Fruit fly (Drosophila melanogaster): Measurements from ENCODE around the gene Cyp304a1.

Cyp304a1 gene

dm6 chr3R:12985828-12986530 is 22.4 kb downstream of the Cyp304a1 start, which contains the start of gene CG31342 (continued):
- peak; percentile 69 for TF ChIP-seq CG13424 (tag; optimal IDR thresholded peaks at IDR 0.05)
- peak; percentile 14; the same call in 1 of the 2 replicates for TF ChIP-seq sob (GFP tag; IDR thresholded peaks at IDR 0.05)
- no peak for TF ChIP-seq GATAe (GFP tag; conservative IDR thresholded peaks at IDR 0.05)
- TF ChIP-seq Side (GFP tag; optimal IDR thresholded peaks at IDR 0.05) = no peak
- TF ChIP-seq CG8765 (GFP tag; IDR thresholded peaks at IDR 0.05) = no peak
- peak; percentile 45 for TF ChIP-seq vnd (GFP tag; IDR thresholded peaks at IDR 0.05; ENCODE audit: partially characterized antibody)
- TF ChIP-seq CG14014 (GFP tag; IDR thresholded peaks at IDR 0.05) = peak; percentile 35; the same call in 1 of the 2 replicates
- no peak for TF ChIP-seq gcm (GFP tag; optimal IDR thresholded peaks at IDR 0.05)
- no peak for TF ChIP-seq Nf-YB (GFP tag; optimal IDR thresholded peaks at IDR 0.05)
- peak; percentile 36; the same call in 1 of the 2 replicates for TF ChIP-seq nerfin-2 (GFP tag; IDR thresholded peaks at IDR 0.05; ENCODE audit: partially characterized antibody)
- TF ChIP-seq btn (GFP tag; optimal IDR thresholded peaks at IDR 0.05) = no peak
- no peak for TF ChIP-seq CG14667 (GFP tag; IDR thresholded peaks at IDR 0.05)
- peak; percentile 96 for TF ChIP-seq MESR4 (GFP tag; optimal IDR thresholded peaks at IDR 0.05)
- TF ChIP-seq CG10462 (GFP tag; optimal IDR thresholded peaks at IDR 0.05) = no peak
- no peak for TF ChIP-seq CG4854 (GFP tag; optimal IDR thresholded peaks at IDR 0.05)
- peak; percentile 75 for TF ChIP-seq CG2116 (GFP tag; optimal IDR thresholded peaks at IDR 0.05)
- no peak for TF ChIP-seq CG42726 (GFP tag; IDR thresholded peaks at IDR 0.05; ENCODE audit: partially characterized antibody)
- no peak for TF ChIP-seq slp2 (GFP tag; optimal IDR thresholded peaks at IDR 0.05)
- peak in 1 of 2 experiments; percentile 23 for TF ChIP-seq chif (GFP tag; optimal IDR thresholded peaks at IDR 0.05)
- TF ChIP-seq lbe (GFP tag; optimal IDR thresholded peaks at IDR 0.05) = no peak
- TF ChIP-seq slbo (GFP tag; IDR thresholded peaks at IDR 0.05) = peak; percentile 41; the same call in 1 of the 2 replicates
- TF ChIP-seq CG1024 (GFP tag; IDR thresholded peaks at IDR 0.05) = peak; percentile 48
- TF ChIP-seq ranshi (GFP tag; IDR thresholded peaks at IDR 0.05) = peak; percentile 40; the same call in 1 of the 2 replicates
- TF ChIP-seq CG8089 (GFP tag; optimal IDR thresholded peaks at IDR 0.05) = no peak
- peak; percentile 2 for TF ChIP-seq CG18619 (GFP tag; optimal IDR thresholded peaks at IDR 0.05)
- TF ChIP-seq CG1603 (tag; optimal IDR thresholded peaks at IDR 0.05) = no peak
- TF ChIP-seq gce (GFP tag; IDR thresholded peaks at IDR 0.05) = no peak
- peak; percentile 9 for TF ChIP-seq pho (GFP tag; optimal IDR thresholded peaks at IDR 0.05)
- TF ChIP-seq CG13287 (GFP tag; IDR thresholded peaks at IDR 0.05; ENCODE audit: partially characterized antibody) = peak; percentile 76
- peak; percentile 72 for TF ChIP-seq CG12659 (GFP tag; optimal IDR thresholded peaks at IDR 0.05)
- TF ChIP-seq pnt (GFP tag; optimal IDR thresholded peaks at IDR 0.05) = no peak
- peak; percentile 36 for TF ChIP-seq CG33557 (GFP tag; optimal IDR thresholded peaks at IDR 0.05)
- TF ChIP-seq fd96Cb (tag; optimal IDR thresholded peaks at IDR 0.05) = no peak
- TF ChIP-seq Lpt (GFP tag; optimal IDR thresholded peaks at IDR 0.05) = no peak
- TF ChIP-seq CG4360 (GFP tag; IDR thresholded peaks at IDR 0.05) = no peak
- TF ChIP-seq peb (GFP tag; IDR thresholded peaks at IDR 0.05) = no peak
- TF ChIP-seq CG9609 (GFP tag; optimal IDR thresholded peaks at IDR 0.05) = no peak
- peak; percentile 24 for TF ChIP-seq CG12104 (GFP tag; optimal IDR thresholded peaks at IDR 0.05)
- TF ChIP-seq CG5953 (GFP tag; IDR thresholded peaks at IDR 0.05) = no peak
- TF ChIP-seq inv (GFP tag; IDR thresholded peaks at IDR 0.05; ENCODE audit: partially characterized antibody) = peak; percentile 32; the same call in 1 of the 2 replicates
- no peak for TF ChIP-seq CG7357 (GFP tag; IDR thresholded peaks at IDR 0.05)
- no peak for TF ChIP-seq CG7963 (GFP tag; IDR thresholded peaks at IDR 0.05; ENCODE audit: partially characterized antibody)
- TF ChIP-seq CG17802 (tag; optimal IDR thresholded peaks at IDR 0.05) = peak; percentile 98
- TF ChIP-seq ATbp (GFP tag; optimal IDR thresholded peaks at IDR 0.05) = no peak
- peak in 1 of 2 experiments; percentile 10 for TF ChIP-seq dpn (GFP tag; optimal IDR thresholded peaks at IDR 0.05)
- TF ChIP-seq nmo (GFP tag; optimal IDR thresholded peaks at IDR 0.05) = peak; percentile 68
- peak; percentile 56 for TF ChIP-seq CG15601 (tag; optimal IDR thresholded peaks at IDR 0.05)
- TF ChIP-seq CG7271 (tag; optimal IDR thresholded peaks at IDR 0.05) = peak; percentile 50
- TF ChIP-seq cwo (GFP tag; optimal IDR thresholded peaks at IDR 0.05) = no peak
